Fruit fly (Drosophila melanogaster) S2 (cell line): ENCODE data around the gene Adar.
A peak's percentile ranks its signal among the peaks of the same experiment; 100 is the strongest.

Experiments
- CG8478 ChIP-seq: fragments of >200 bp; optimal IDR thresholded peaks from 2 replicates; lab custom pipeline; 2018
- CTCF ChIP-seq, 2 experiments: fragments of >200 bp; optimal IDR thresholded peaks; 2 replicates each; lab custom pipeline; 2018

Gene Adar

dm6 chrX:1773532-1774346 is at the start of gene Adar, which contains the start of gene prage:
Gene Adar, plus strand, starts transcription at chrX:1773725.
Gene prage, plus strand, starts transcription at chrX:1773719.
- TF ChIP-seq CG8478 (lab: Kevin White, UChicago) (no peak), CTCF (optimal IDR thresholded peaks at IDR 0.05; lab: Kevin White, UChicago) (no peak)

- no peak for TF ChIP-seq CG8478 (lab: Kevin White, UChicago)
These were observed 38.4 kb upstream of the Adar start for dm6 chrX:1735083-1735482.

- TF ChIP-seq CTCF (optimal IDR thresholded peaks at IDR 0.05; lab: Kevin White, UChicago): no peak
- TF ChIP-seq CG8478 (lab: Kevin White, UChicago): no peak
These were observed 19.5 kb upstream of the Adar start, which contains the start of gene Scgdelta for dm6 chrX:1753938-1754566. Gene Scgdelta, minus strand, starts transcription at chrX:1754065.

dm6 chrX:1772626-1773025 is 899 bp upstream of the Adar start:
- TF ChIP-seq CTCF (optimal IDR thresholded peaks at IDR 0.05; lab: Kevin White, UChicago) (peak; percentile 95 to 97), CG8478 (lab: Kevin White, UChicago) (no peak)

- TF ChIP-seq CTCF (optimal IDR thresholded peaks at IDR 0.05; lab: Kevin White, UChicago) (no peak), CG8478 (lab: Kevin White, UChicago) (no peak)
These were observed 863 bp downstream of the Adar start for dm6 chrX:1774347-1774829.

- TF ChIP-seq CTCF (optimal IDR thresholded peaks at IDR 0.05; lab: Kevin White, UChicago) (no peak), CG8478 (lab: Kevin White, UChicago) (no peak)
These were observed 15.7 kb downstream of the Adar start, which contains the start of gene CG32806 for dm6 chrX:1789266-1789665. Gene CG32806, plus strand, starts transcription at chrX:1789566.

DNA sequence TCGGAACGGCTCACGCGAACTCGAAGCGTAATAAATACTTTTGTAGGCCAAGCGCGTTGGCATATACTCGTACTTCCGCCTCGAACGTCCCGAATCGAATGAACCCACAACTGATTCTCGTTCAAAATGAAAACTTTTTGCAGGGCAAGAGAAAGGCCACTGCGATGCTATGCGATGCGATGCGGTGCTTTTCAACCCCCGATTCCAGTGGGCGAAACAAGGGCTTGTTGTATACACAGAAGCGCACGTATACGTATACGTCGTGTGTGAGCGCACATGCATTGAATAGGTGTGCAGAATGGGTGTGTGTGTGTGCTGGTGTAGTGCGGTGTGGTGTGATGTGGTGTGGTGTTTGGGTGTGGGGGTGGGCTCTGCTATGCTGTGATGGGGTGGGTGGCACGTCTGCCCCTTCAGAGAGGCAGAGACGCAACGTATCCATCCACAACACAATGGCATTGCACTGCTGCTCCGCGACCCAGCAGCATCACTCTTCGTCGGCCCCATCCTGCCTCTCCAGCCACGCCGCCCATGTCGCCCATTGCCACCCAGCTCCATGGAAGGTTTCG is 20.4 kb downstream of the Adar start:
- TF ChIP-seq CG8478 (lab: Kevin White, UChicago): no peak
- TF ChIP-seq CTCF (optimal IDR thresholded peaks at IDR 0.05; lab: Kevin White, UChicago): no peak

DNA sequence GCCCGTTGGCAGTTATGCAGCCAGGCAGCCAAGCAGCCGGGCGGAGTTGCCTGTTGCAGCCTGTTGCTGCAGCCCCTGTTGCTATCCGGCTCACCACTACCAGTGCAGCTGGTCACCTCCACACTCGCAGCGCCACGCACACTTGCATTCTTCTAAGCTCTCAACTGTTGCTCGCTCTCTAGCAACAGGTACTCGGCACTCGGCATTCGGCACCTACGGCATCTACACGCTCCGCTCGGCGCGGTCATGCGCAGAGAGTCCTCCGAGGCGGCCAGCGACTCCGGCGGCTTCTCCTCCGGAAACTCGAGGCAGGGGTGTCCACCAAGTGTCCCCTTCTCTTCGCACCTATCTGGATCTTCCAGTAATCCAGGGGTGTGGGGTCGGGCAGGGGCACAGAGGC is 37.6 kb downstream of the Adar start:
- TF ChIP-seq CG8478 (lab: Kevin White, UChicago): no peak

DNA sequence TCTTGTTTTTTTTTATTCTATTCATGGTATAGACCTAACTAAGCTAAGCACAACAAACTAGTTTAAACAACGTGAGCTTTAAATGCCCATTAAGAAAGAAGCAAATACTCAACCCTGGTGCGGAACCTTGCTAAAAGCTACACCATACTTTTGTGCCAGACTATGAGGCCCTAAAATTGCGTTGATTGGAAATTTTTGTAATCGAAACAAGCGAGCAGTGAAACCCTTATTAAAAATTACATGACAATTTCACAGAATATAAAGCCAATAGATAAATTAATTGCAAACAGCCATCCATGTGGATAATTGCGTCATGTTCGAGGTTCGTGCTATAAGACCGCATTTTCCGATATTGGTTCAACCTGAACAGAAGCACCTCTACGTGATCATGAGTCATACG is 45.5 kb downstream of the Adar start:
- no peak for TF ChIP-seq CG8478 (lab: Kevin White, UChicago)
- TF ChIP-seq CTCF (optimal IDR thresholded peaks at IDR 0.05; lab: Kevin White, UChicago): peak in 1 of 2 experiments; percentile 12

dm6 chrX:1820241-1820640 is 46.7 kb downstream of the Adar start, which contains the start of gene CG14810:
Gene CG14810, minus strand, starts transcription at chrX:1820341.
- TF ChIP-seq CG8478 (lab: Kevin White, UChicago): no peak
- TF ChIP-seq CTCF (optimal IDR thresholded peaks at IDR 0.05; lab: Kevin White, UChicago): no peak

DNA sequence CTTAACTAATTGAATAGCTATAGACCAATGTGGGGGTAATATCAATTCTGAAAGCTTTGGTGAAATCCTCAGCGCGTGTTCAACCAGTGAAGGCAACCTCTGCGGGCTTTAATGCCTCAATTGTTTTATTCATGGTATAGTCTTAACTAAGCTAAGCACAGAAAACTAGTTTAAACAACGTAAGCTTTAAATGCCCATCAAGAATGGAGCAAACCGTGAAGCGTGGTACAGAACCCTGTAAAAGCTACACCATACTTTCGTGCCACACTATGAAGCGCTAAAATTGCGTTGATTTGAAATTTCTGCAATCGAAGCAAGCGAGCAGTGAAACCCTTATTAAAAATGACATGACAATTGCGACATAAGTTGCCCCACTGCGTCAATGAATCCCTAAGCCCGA is 47.5 kb downstream of the Adar start:
- no peak for TF ChIP-seq CTCF (optimal IDR thresholded peaks at IDR 0.05; lab: Kevin White, UChicago)
- no peak for TF ChIP-seq CG8478 (lab: Kevin White, UChicago)

DNA sequence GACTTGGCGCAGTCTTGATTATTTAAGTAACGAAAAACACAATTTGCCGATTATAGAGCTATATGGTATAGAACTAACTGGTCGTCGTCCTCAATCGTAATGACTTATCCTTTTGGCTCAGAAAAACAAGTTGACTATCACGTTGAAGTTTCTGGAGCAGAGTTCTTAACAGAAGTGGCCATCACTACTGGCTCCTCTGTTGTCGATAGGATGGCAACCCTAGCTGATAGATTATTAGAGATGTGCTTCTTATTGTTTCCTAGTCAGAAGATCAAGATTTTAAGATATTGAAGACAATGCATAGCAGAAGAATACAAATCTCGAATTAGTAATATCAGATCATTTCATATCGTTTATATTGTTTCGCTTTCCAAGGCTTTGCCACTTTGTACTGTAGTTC is 48.8 kb downstream of the Adar start, which contains the start of gene CG14811:
Gene CG14811 (minus strand): TSS at position 101 of the 400 bp plus-strand sequence.
- TF ChIP-seq CTCF (optimal IDR thresholded peaks at IDR 0.05; lab: Kevin White, UChicago): no peak
- no peak for TF ChIP-seq CG8478 (lab: Kevin White, UChicago)

DNA sequence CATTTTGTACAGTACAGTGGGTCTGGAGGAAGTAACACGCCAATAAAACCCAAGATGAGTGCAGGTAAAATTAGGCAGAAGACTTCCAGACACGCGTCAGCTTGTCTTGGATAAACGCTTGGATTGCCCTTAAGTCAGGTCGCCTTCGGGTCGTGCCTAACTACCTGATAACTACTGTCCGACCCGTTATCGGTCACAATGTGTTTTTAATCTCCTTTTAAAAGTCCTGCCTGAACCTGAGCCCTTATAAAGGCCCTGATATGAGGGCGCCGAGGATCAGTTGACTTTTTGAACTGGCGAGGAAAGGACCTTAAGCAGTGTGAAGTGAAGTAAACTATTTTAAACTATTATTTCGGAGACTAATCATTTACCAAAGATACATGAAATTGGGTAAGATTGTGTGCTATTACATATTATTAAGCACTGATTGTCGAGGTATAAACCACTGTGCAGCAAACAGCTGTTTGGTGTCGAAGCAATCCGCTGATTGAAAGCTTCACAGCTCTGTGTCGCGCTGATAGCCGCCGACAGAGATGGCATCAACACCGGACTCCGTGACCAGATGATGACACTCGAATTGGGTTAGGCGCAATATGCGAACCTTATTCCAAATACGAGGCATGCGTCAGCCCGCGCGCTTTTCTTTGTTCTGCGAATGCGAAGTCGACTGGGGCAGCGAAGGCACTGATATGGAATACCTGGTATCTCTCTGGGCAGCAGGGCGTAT is 50.5 kb downstream of the Adar start:
- no peak for TF ChIP-seq CTCF (optimal IDR thresholded peaks at IDR 0.05; lab: Kevin White, UChicago)
- no peak for TF ChIP-seq CG8478 (lab: Kevin White, UChicago)

dm6 chrX:1824610-1824948 is 51.1 kb downstream of the Adar start:
- TF ChIP-seq CTCF (optimal IDR thresholded peaks at IDR 0.05; lab: Kevin White, UChicago) (no peak), CG8478 (lab: Kevin White, UChicago) (no peak)
